Worm (Caenorhabditis elegans) whole organism, mixed stage, embryonic: Measurements from ENCODE around the gene F21D5.7.

Source experiments
- M03D4.4 ChIP-seq: sonication (generic microtip); optimal IDR thresholded peaks from 2 replicates; lab custom pipeline; 2017; ENCODE audit warnings: mild to moderate bottlenecking, missing genetic modification characterization, missing compliant biosample characterization
- bed-3 ChIP-seq: fragments of 200-800 bp; sonication (Bioruptor generic); optimal IDR thresholded peaks from 3 replicates; lab custom pipeline; 2018; ENCODE audit warnings: mild to moderate bottlenecking, missing genetic modification characterization, moderate library complexity, missing compliant biosample characterization
- blmp-1 ChIP-seq: fragments of 150-350 bp; optimal IDR thresholded peaks from 2 replicates; lab custom pipeline; 2014; ENCODE audit warnings: missing biosample characterization, missing genetic modification characterization
- ceh-39 ChIP-seq: fragments of 150-350 bp; optimal IDR thresholded peaks from 2 replicates; lab custom pipeline; 2014; ENCODE audit warnings: missing biosample characterization, missing genetic modification characterization
- ceh-43 ChIP-seq: fragments of 200-800 bp; sonication (Bioruptor generic); optimal IDR thresholded peaks from 2 replicates; lab custom pipeline; 2018; ENCODE audit warnings: mild to moderate bottlenecking, missing genetic modification characterization, moderate library complexity, missing compliant biosample characterization
- ceh-83 ChIP-seq: fragments of 200-800 bp; sonication (Bioruptor generic); optimal IDR thresholded peaks from 2 replicates; lab custom pipeline; 2018; ENCODE audit warnings: mild to moderate bottlenecking, missing genetic modification characterization, missing compliant biosample characterization
- ces-1 ChIP-seq: fragments of 150-350 bp; optimal IDR thresholded peaks from 2 replicates; lab custom pipeline; 2014; ENCODE audit warnings: missing biosample characterization, missing genetic modification reagents, missing genetic modification characterization
- drap-1 ChIP-seq: fragments of 200-800 bp; sonication (Bioruptor generic); optimal IDR thresholded peaks from 3 replicates; lab custom pipeline; 2018; ENCODE audit warnings: mild to moderate bottlenecking, missing genetic modification characterization, missing compliant biosample characterization
- elt-3 ChIP-seq: fragments of 150-350 bp; optimal IDR thresholded peaks from 2 replicates; lab custom pipeline; 2014; ENCODE audit warnings: missing biosample characterization, missing genetic modification characterization
- flh-1 ChIP-seq: fragments of 200-800 bp; sonication (Bioruptor generic); optimal IDR thresholded peaks from 2 replicates; lab custom pipeline; 2018; ENCODE audit warnings: mild to moderate bottlenecking, missing genetic modification characterization, moderate library complexity, missing compliant biosample characterization
- ham-2 ChIP-seq: fragments of 200-800 bp; sonication (Bioruptor generic); optimal IDR thresholded peaks from 2 replicates; lab custom pipeline; 2018; ENCODE audit warnings: mild to moderate bottlenecking, missing genetic modification characterization, missing compliant biosample characterization
- hlh-1 ChIP-seq: fragments of 150-350 bp; optimal IDR thresholded peaks from 2 replicates; lab custom pipeline; 2014; ENCODE audit warnings: missing biosample characterization, missing genetic modification reagents, missing genetic modification characterization
- lin-13 ChIP-seq: fragments of 150-350 bp; optimal IDR thresholded peaks from 2 replicates; lab custom pipeline; 2014; ENCODE audit warnings: missing biosample characterization, missing genetic modification characterization
- lin-32 ChIP-seq: fragments of 200-800 bp; sonication (Bioruptor generic); optimal IDR thresholded peaks from 2 replicates; lab custom pipeline; 2018; ENCODE audit warnings: mild to moderate bottlenecking, missing genetic modification characterization, missing compliant biosample characterization
- lsy-2 ChIP-seq: fragments of 150-350 bp; optimal IDR thresholded peaks from 2 replicates; lab custom pipeline; 2014; ENCODE audit warnings: missing biosample characterization, missing genetic modification characterization
- mab-5 ChIP-seq: fragments of 150-350 bp; optimal IDR thresholded peaks from 2 replicates; lab custom pipeline; 2014; ENCODE audit warnings: missing biosample characterization, missing genetic modification characterization
- mep-1 ChIP-seq: fragments of 150-350 bp; optimal IDR thresholded peaks from 2 replicates; lab custom pipeline; 2017; ENCODE audit warnings: missing biosample characterization, missing genetic modification reagents, missing genetic modification characterization, inconsistent platforms
- mls-2 ChIP-seq: sonication (generic microtip); optimal IDR thresholded peaks from 2 replicates; lab custom pipeline; 2016; ENCODE audit warnings: mild to moderate bottlenecking, missing genetic modification characterization, moderate library complexity, missing compliant biosample characterization
- nhr-12 ChIP-seq: fragments of 150-350 bp; optimal IDR thresholded peaks from 2 replicates; lab custom pipeline; 2014; ENCODE audit warnings: missing biosample characterization, missing genetic modification characterization
- nhr-2 ChIP-seq: fragments of 150-350 bp; optimal IDR thresholded peaks from 2 replicates; lab custom pipeline; 2014; ENCODE audit warnings: missing biosample characterization, missing genetic modification characterization
- nhr-237 ChIP-seq: fragments of 150-350 bp; optimal IDR thresholded peaks from 2 replicates; lab custom pipeline; 2014; ENCODE audit warnings: missing biosample characterization, missing genetic modification characterization
- nhr-76 ChIP-seq: sonication (generic microtip); optimal IDR thresholded peaks from 2 replicates; lab custom pipeline; 2017; ENCODE audit warnings: missing biosample characterization, missing genetic modification characterization
- pha-4 ChIP-seq: fragments of 150-350 bp; optimal IDR thresholded peaks from 2 replicates; lab custom pipeline; 2018; ENCODE audit warnings: missing biosample characterization, missing genetic modification reagents, missing genetic modification characterization
- sem-2 ChIP-seq: fragments of 200-800 bp; sonication (Bioruptor generic); optimal IDR thresholded peaks from 2 replicates; lab custom pipeline; 2018; ENCODE audit warnings: mild to moderate bottlenecking, missing genetic modification characterization, missing compliant biosample characterization
- snpc-4 ChIP-seq: fragments of 150-350 bp; optimal IDR thresholded peaks from 2 replicates; lab custom pipeline; 2014; ENCODE audit warnings: missing biosample characterization, missing genetic modification characterization
- sptf-1 ChIP-seq: sonication (generic microtip); optimal IDR thresholded peaks from 2 replicates; lab custom pipeline; 2017; ENCODE audit warnings: mild to moderate bottlenecking, missing genetic modification characterization, moderate library complexity, missing compliant biosample characterization
- tbx-8 ChIP-seq: fragments of 200-800 bp; sonication (Bioruptor generic); optimal IDR thresholded peaks from 2 replicates; lab custom pipeline; 2018; ENCODE audit warnings: mild to moderate bottlenecking, missing genetic modification characterization, moderate library complexity, missing compliant biosample characterization
- unc-120 ChIP-seq: sonication (generic microtip); optimal IDR thresholded peaks from 2 replicates; lab custom pipeline; 2017; ENCODE audit warnings: missing genetic modification characterization, missing compliant biosample characterization; ENCODE audit not compliant: poor library complexity, severe bottlenecking
- unc-39 ChIP-seq: fragments of 150-350 bp; optimal IDR thresholded peaks from 2 replicates; lab custom pipeline; 2014; ENCODE audit warnings: missing biosample characterization, missing genetic modification characterization
- unc-62 ChIP-seq: fragments of 150-350 bp; optimal IDR thresholded peaks from 2 replicates; lab custom pipeline; 2014; ENCODE audit warnings: missing biosample characterization, missing genetic modification reagents, missing genetic modification characterization
- zip-8 ChIP-seq: fragments of 150-350 bp; optimal IDR thresholded peaks from 2 replicates; lab custom pipeline; 2014; ENCODE audit warnings: missing biosample characterization, missing genetic modification characterization
- ztf-11 ChIP-seq: fragments of 150-350 bp; optimal IDR thresholded peaks from 2 replicates; lab custom pipeline; 2014; ENCODE audit warnings: missing biosample characterization, missing genetic modification characterization

The F21D5.7 gene

ce11 chrIV:8757729-8758128 is 14.2 kb upstream of the F21D5.7 start:
- no peak for TF ChIP-seq mab-5 (tag; lab: Kevin White, UChicago)
- TF ChIP-seq unc-39, result no peak
- TF ChIP-seq nhr-237 (tag; lab: Kevin White, UChicago), result no peak
- no peak for TF ChIP-seq nhr-2 (tag; lab: Kevin White, UChicago)
- TF ChIP-seq nhr-12, result no peak
- TF ChIP-seq hlh-1 (tag; lab: Kevin White, UChicago), result peak; percentile 55
- TF ChIP-seq drap-1 (GFP tag; lab: Kevin White, UChicago), result no peak
- no peak for TF ChIP-seq bed-3 (GFP tag; lab: Kevin White, UChicago)
- no peak for TF ChIP-seq snpc-4 (tag; lab: Kevin White, UChicago)
- TF ChIP-seq nhr-76 (tag; lab: Kevin White, UChicago), result no peak
- TF ChIP-seq tbx-8 (GFP tag; lab: Kevin White, UChicago), result no peak
- TF ChIP-seq lsy-2 (tag; lab: Kevin White, UChicago), result no peak
- peak; percentile 2 for TF ChIP-seq ces-1
- TF ChIP-seq ham-2 (GFP tag; lab: Kevin White, UChicago), result no peak
- no peak for TF ChIP-seq zip-8
- TF ChIP-seq unc-62 (GFP tag; lab: Kevin White, UChicago), result no peak
- TF ChIP-seq unc-120 (tag; lab: Kevin White, UChicago), result peak; percentile 54
- TF ChIP-seq ceh-83 (GFP tag; lab: Kevin White, UChicago), result no peak
- TF ChIP-seq, all 35 proteins: peak for 3

DNA sequence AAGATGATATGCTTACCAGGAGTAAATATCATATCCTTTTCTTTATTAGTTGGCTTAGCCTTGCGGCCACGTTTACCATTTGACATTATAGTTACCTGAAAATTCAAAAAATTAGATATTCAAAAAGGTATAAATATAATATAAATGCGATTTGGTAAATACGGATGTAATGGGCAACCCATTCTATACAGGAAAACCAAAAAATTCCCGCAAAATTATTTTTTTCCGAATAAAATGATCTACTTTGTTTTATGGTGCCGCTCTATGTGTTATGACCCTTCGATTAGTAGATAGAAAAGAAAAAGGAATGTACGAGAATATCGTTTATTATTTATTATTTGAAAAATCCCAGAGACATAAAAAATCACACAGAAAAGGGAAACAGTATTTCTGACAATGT is 11.2 kb upstream of the F21D5.7 start, which contains the start of gene elli-1:
Gene elli-1, minus strand, starts transcription at position 101 of the 400 bp plus-strand sequence.
- TF ChIP-seq sptf-1 (tag; lab: Kevin White, UChicago), result no peak
- no peak for TF ChIP-seq nhr-2 (tag; lab: Kevin White, UChicago)
- no peak for TF ChIP-seq mls-2 (tag; lab: Kevin White, UChicago)
- TF ChIP-seq M03D4.4 (tag; lab: Kevin White, UChicago), result no peak
- TF ChIP-seq ces-1, result no peak
- no peak for TF ChIP-seq snpc-4 (tag; lab: Kevin White, UChicago)
- no peak for TF ChIP-seq nhr-237 (tag; lab: Kevin White, UChicago)
- TF ChIP-seq lin-13 (tag; lab: Kevin White, UChicago), result no peak
- no peak for TF ChIP-seq unc-62 (GFP tag; lab: Kevin White, UChicago)
- no peak for TF ChIP-seq unc-120 (tag; lab: Kevin White, UChicago)
- TF ChIP-seq lsy-2 (tag; lab: Kevin White, UChicago), result no peak
- TF ChIP-seq ztf-11, result no peak
- no peak for TF ChIP-seq bed-3 (GFP tag; lab: Kevin White, UChicago)
- TF ChIP-seq pha-4 (tag; lab: Kevin White, UChicago), result no peak
- TF ChIP-seq ceh-39, result no peak
- TF ChIP-seq zip-8, result no peak
- TF ChIP-seq nhr-76 (tag; lab: Kevin White, UChicago), result no peak
- TF ChIP-seq ceh-43, result no peak

DNA sequence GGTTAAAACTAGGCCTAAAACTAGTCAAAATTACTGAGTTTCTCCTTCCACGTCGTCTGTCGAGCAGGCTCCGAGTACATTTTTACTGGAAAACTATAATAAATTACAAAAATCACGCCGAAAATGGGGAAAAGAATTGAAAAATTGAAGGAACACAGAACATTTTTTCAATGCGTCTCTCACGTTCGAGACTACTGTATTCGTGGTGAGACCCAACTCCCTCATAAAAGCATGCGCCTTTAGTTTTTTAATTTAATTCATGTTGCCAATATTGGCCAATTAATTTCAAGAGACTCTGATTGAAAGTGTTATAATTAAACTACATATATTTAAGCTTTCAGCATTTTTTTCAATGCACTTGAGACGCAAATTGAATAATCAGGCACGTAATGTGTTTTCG is 10.6 kb upstream of the F21D5.7 start:
- TF ChIP-seq unc-62 (GFP tag; lab: Kevin White, UChicago) (no peak), mls-2 (tag; lab: Kevin White, UChicago) (no peak), blmp-1 (tag; lab: Kevin White, UChicago) (no peak), ceh-83 (GFP tag; lab: Kevin White, UChicago) (peak; percentile 10)

DNA sequence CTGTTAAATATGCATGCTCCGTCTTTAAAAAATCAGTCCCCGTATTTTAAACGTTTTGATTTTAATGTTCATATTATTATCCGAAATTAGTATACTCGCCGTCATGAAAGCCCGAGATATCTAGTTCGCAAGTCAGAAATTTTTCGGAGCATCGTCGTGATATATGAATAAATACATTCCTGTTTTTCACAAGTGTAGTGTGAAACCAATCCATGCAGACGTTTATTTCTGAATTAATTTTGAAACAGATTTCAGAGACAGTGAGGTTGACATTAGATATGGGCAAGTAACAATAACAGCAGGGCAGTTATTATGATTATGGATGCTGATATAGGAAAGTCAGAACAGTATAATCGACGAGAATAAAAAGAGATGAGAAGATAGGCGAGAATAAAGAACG is 9.0 kb upstream of the F21D5.7 start:
- no peak for TF ChIP-seq nhr-2 (tag; lab: Kevin White, UChicago)
- TF ChIP-seq mep-1 (tag; lab: Kevin White, UChicago), result no peak
- TF ChIP-seq tbx-8 (GFP tag; lab: Kevin White, UChicago), result no peak
- TF ChIP-seq lsy-2 (tag; lab: Kevin White, UChicago), result no peak
- TF ChIP-seq snpc-4 (tag; lab: Kevin White, UChicago), result no peak
- no peak for TF ChIP-seq nhr-12
- TF ChIP-seq pha-4 (tag; lab: Kevin White, UChicago), result no peak
- TF ChIP-seq ztf-11, result no peak
- no peak for TF ChIP-seq ceh-43
- TF ChIP-seq lin-32 (GFP tag; lab: Kevin White, UChicago), result no peak
- TF ChIP-seq, all 35 proteins: peak for 0

DNA sequence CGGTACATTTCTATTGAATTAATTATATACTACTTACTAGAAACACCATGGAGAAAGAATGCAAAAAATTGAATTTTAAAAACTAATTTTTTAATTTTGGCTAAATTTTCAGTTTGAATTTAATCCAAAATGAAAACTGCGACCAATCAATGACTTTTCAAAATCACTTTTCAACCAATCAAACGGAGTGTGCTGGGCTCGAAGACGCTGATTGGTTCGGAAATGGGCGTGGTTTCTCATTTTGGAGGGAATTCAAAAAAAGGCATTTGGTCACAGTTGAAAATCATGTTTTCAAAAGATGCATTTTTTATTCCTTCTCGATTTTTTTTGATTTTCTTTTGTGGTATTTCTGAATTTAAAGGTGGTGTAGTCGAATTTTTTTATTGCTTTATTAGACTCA is 5.5 kb upstream of the F21D5.7 start:
- TF ChIP-seq tbx-8 (GFP tag; lab: Kevin White, UChicago), result no peak
- TF ChIP-seq flh-1, result no peak
- no peak for TF ChIP-seq ces-1
- TF ChIP-seq mls-2 (tag; lab: Kevin White, UChicago), result no peak
- no peak for TF ChIP-seq lin-32 (GFP tag; lab: Kevin White, UChicago)
- no peak for TF ChIP-seq nhr-12
- TF ChIP-seq blmp-1 (tag; lab: Kevin White, UChicago), result no peak
- no peak for TF ChIP-seq unc-39
- TF ChIP-seq sem-2 (GFP tag; lab: Kevin White, UChicago), result no peak
- TF ChIP-seq lsy-2 (tag; lab: Kevin White, UChicago), result no peak
- TF ChIP-seq nhr-237 (tag; lab: Kevin White, UChicago), result no peak
- no peak for TF ChIP-seq nhr-76 (tag; lab: Kevin White, UChicago)
- no peak for TF ChIP-seq ztf-11
- no peak for TF ChIP-seq elt-3
- TF ChIP-seq ceh-39, result no peak
- TF ChIP-seq snpc-4 (tag; lab: Kevin White, UChicago), result no peak
- no peak for TF ChIP-seq drap-1 (GFP tag; lab: Kevin White, UChicago)
- TF ChIP-seq, all 35 proteins: peak for 0
